Worm (Caenorhabditis elegans): Measurements from ENCODE around the gene spin-4.

DNA sequence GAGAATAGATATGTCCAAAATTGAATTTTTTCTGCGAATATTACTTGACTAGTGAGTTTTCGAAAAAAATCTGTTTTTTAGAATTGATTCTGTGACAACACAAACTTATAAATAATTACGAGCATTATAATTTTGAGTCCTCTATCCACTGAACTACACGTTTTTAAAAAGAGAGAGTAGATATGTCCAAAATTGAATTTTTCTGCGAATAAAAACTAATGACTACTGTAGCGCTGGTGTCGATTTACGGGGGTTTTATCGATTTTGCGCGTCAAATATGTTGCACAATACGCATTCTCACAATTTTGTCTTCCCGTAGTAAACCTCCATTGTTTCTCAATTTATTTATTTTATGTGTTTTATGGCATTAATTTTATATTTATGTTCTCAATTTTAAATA lies 36.2 kb upstream of the spin-4 start:
- TF ChIP-seq ama-1 (optimal IDR thresholded peaks at IDR 0.05) (no peak), F13C5.2 (tag; optimal IDR thresholded peaks at IDR 0.05) (no peak), ceh-13 (GFP tag; optimal IDR thresholded peaks at IDR 0.05) (no peak), B0310.2 (tag; optimal IDR thresholded peaks at IDR 0.05) (no peak), ets-7 (tag; optimal IDR thresholded peaks at IDR 0.05) (no peak), sea-1 (GFP tag; conservative IDR thresholded peaks at IDR 0.05) (no peak), hmbx-1 (tag; optimal IDR thresholded peaks at IDR 0.05) (no peak), tbx-11 (GFP tag; IDR thresholded peaks at IDR 0.05) (no peak), aly-1 (tag; optimal IDR thresholded peaks at IDR 0.05) (no peak), hmg-4 (GFP tag; optimal IDR thresholded peaks at IDR 0.05) (no peak), ceh-36 (tag; optimal IDR thresholded peaks at IDR 0.05) (no peak), hnd-1 (tag; optimal IDR thresholded peaks at IDR 0.05) (no peak)

Measured in whole organism, early embryonic.